Fruit fly (Drosophila melanogaster): ENCODE results near the gene Golgin104.

DNA sequence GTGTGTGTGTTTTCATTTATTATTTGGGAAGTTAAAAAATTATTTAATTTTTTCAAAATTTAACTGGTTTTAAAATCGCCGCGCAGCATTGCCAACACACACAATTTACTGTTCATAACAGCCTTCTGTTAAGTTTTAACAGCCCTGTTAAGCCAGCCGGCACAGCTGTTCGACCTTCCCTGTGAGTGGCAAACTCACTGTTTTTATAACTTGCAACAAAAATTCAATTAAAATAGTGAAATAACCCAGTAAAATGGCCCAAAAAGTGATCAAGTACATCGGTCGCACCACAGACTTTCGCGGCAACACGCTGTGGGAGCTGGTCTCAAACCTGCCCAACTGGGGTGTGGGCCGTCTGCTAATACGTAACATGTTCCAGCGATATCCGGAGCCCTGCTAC lies 3.8 kb downstream of the Golgin104 start, which contains the start of gene mRpS34:
- TF ChIP-seq ttk (optimal IDR thresholded peaks at IDR 0.05) (no peak), psq (optimal IDR thresholded peaks at IDR 0.05) (no peak), Myc (optimal IDR thresholded peaks at IDR 0.05) (no peak), h (optimal IDR thresholded peaks at IDR 0.05) (no peak), Sin3A (optimal IDR thresholded peaks at IDR 0.05) (no peak)

All from Kc167 (cell line).